Worm (Caenorhabditis elegans) whole organism, early embryonic: Measurements from ENCODE around the gene clec-165.

Source experiments
- B0310.2 ChIP-seq: sonication (generic microtip); optimal IDR thresholded peaks from 2 replicates; lab custom pipeline; 2016; ENCODE audit warnings: mild to moderate bottlenecking, missing genetic modification characterization, missing compliant biosample characterization
- F13C5.2 ChIP-seq: sonication (generic microtip); optimal IDR thresholded peaks from 2 replicates; lab custom pipeline; 2017; ENCODE audit warnings: mild to moderate bottlenecking, missing genetic modification characterization, inconsistent platforms, missing compliant biosample characterization
- aly-1 ChIP-seq: sonication (generic microtip); optimal IDR thresholded peaks from 2 replicates; lab custom pipeline; 2016; ENCODE audit warnings: missing genetic modification characterization, missing compliant biosample characterization
- ama-1 ChIP-seq: fragments of 150-350 bp; optimal IDR thresholded peaks from 2 replicates; lab custom pipeline; 2014
- ceh-13 ChIP-seq: fragments of 200-800 bp; sonication (Bioruptor generic); optimal IDR thresholded peaks from 2 replicates; lab custom pipeline; 2018; ENCODE audit warnings: mild to moderate bottlenecking, missing genetic modification characterization, missing compliant biosample characterization
- ceh-36 ChIP-seq: sonication (generic microtip); optimal IDR thresholded peaks from 2 replicates; lab custom pipeline; 2016; ENCODE audit warnings: missing genetic modification characterization, inconsistent platforms, missing compliant biosample characterization
- ets-7 ChIP-seq: sonication (generic microtip); optimal IDR thresholded peaks from 2 replicates; lab custom pipeline; 2016; ENCODE audit warnings: missing genotype, missing genetic modification characterization, missing compliant biosample characterization
- flt-1 ChIP-seq: fragments of 200-800 bp; sonication (Bioruptor generic); IDR thresholded peaks from 2 replicates; pipeline ENCODE4 v1.3.6; 2022; ENCODE audit warnings: missing genetic modification characterization, missing compliant biosample characterization
- hmbx-1 ChIP-seq: sonication (generic microtip); optimal IDR thresholded peaks from 2 replicates; lab custom pipeline; 2016; ENCODE audit warnings: mild to moderate bottlenecking, missing genetic modification characterization, missing compliant biosample characterization
- hmg-4 ChIP-seq: fragments of 200-800 bp; sonication (Bioruptor generic); optimal IDR thresholded peaks from 2 replicates; lab custom pipeline; 2018; ENCODE audit warnings: mild to moderate bottlenecking, missing genetic modification characterization, missing compliant biosample characterization
- hnd-1 ChIP-seq: sonication (generic microtip); optimal IDR thresholded peaks from 2 replicates; lab custom pipeline; 2016; ENCODE audit warnings: missing genetic modification characterization, missing compliant biosample characterization
- pes-1 ChIP-seq: fragments of 200-800 bp; sonication (Bioruptor generic); IDR thresholded peaks from 2 replicates; pipeline ENCODE4 v1.3.6; 2022; ENCODE audit warnings: missing genetic modification reagents, missing genetic modification characterization, missing compliant biosample characterization
- scrt-1 ChIP-seq: fragments of 200-800 bp; sonication (Bioruptor generic); IDR thresholded peaks from 2 replicates; pipeline ENCODE4 v1.3.6; 2022; ENCODE audit warnings: missing genetic modification characterization, missing compliant biosample characterization
- sea-1 ChIP-seq: fragments of 200-800 bp; sonication (Bioruptor generic); conservative IDR thresholded peaks from 2 replicates; pipeline ENCODE4 v1.3.6; 2022; ENCODE audit warnings: missing genetic modification characterization, missing compliant biosample characterization
- tbx-11 ChIP-seq: fragments of 200-800 bp; sonication (Bioruptor generic); IDR thresholded peaks from 2 replicates; pipeline ENCODE4 v1.3.6; 2022; ENCODE audit warnings: missing genetic modification characterization, missing compliant biosample characterization
- tbx-37 ChIP-seq: fragments of 200-800 bp; sonication (Bioruptor generic); conservative IDR thresholded peaks from 2 replicates; pipeline ENCODE4 v1.3.6; 2022; ENCODE audit warnings: missing genetic modification reagents, missing genetic modification characterization, missing compliant biosample characterization
- tra-4 ChIP-seq: sonication (generic microtip); optimal IDR thresholded peaks from 2 replicates; lab custom pipeline; 2017; ENCODE audit warnings: missing genetic modification characterization, missing compliant biosample characterization

The clec-165 gene

ce11 chrIV:1217265-1217664 lies 29.4 kb downstream of the clec-165 start:
- TF ChIP-seq ceh-36 (tag; lab: Kevin White, UChicago) = peak; percentile 72

DNA sequence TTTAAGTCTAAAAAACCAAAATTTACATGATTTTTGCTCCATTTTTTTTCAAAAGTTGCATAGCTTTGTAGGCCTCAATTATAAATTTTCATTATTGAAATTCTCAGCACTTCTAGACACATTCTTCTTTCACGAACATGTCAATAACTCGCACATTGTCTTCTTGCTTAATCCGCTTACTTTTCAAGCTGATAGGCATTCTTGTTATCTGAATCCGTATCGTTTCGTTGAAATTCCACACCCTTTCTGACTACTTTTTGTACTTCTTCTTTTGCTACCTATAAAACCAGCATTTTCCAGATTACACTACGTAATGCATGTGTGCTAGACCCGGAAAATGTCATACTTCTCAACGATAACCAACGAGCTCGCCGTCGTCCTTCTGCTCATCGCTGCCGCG lies 30.4 kb downstream of the clec-165 start, which contains the start of gene W09G12.9:
Gene W09G12.9 (plus strand): TSS at position 301 of the 400 bp plus-strand sequence.
- TF ChIP-seq hmg-4 (GFP tag; lab: Kevin White, UChicago) (no peak), scrt-1 (GFP tag; lab: Robert Waterston, UW) (no peak), ceh-36 (tag; lab: Kevin White, UChicago) (no peak), B0310.2 (no peak)

- no peak for TF ChIP-seq hmbx-1 (tag; lab: Kevin White, UChicago)
- no peak for TF ChIP-seq ceh-13 (GFP tag; lab: Kevin White, UChicago)
These were observed 31.1 kb downstream of the clec-165 start for ce11 chrIV:1215536-1215935.

ce11 chrIV:1213192-1213591 lies 33.5 kb downstream of the clec-165 start:
- TF ChIP-seq aly-1 (tag; lab: Kevin White, UChicago) (no peak), ceh-36 (tag; lab: Kevin White, UChicago) (no peak), ama-1 (lab: Kevin White, UChicago) (no peak), pes-1 (GFP tag; lab: Robert Waterston, UW) (no peak), ets-7 (no peak)

DNA sequence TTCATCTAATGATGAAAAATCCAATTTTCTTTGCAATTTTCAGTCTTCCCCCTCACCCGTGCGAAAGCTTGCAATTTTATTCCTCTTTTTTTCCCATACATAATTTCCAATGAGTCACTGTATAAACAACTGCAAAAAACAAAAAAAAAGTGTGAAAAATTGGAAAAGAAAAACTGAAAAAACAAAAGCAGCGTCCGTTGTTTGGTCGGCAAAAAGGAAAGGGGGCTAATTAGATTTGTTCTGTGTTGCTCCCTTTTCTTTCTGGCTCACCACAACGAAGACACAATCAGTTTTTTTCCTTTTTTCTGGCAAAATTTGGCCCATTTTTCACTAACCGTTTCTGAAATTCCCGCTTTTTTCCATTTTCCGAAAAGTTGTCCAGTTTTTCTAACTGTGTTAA lies 34.3 kb downstream of the clec-165 start:
- TF ChIP-seq ceh-13 (GFP tag; lab: Kevin White, UChicago) (no peak), F13C5.2 (no peak), tbx-11 (GFP tag; lab: Robert Waterston, UW) (no peak), tra-4 (no peak), ets-7 (no peak), pes-1 (GFP tag; lab: Robert Waterston, UW) (no peak), flt-1 (GFP tag; lab: Robert Waterston, UW) (no peak), hmg-4 (GFP tag; lab: Kevin White, UChicago) (no peak), hmbx-1 (tag; lab: Kevin White, UChicago) (no peak)

ce11 chrIV:1211902-1212301 lies 34.8 kb downstream of the clec-165 start:
- TF ChIP-seq B0310.2 = no peak
- no peak for TF ChIP-seq tbx-37 (GFP tag; lab: Robert Waterston, UW)
- no peak for TF ChIP-seq hnd-1
- no peak for TF ChIP-seq sea-1 (GFP tag; lab: Robert Waterston, UW)
- TF ChIP-seq tra-4 = no peak
- TF ChIP-seq scrt-1 (GFP tag; lab: Robert Waterston, UW) = no peak
- TF ChIP-seq hmbx-1 (tag; lab: Kevin White, UChicago) = no peak
- no peak for TF ChIP-seq ceh-13 (GFP tag; lab: Kevin White, UChicago)

- TF ChIP-seq ceh-36 (tag; lab: Kevin White, UChicago) = no peak
- no peak for TF ChIP-seq F13C5.2
- no peak for TF ChIP-seq flt-1 (GFP tag; lab: Robert Waterston, UW)
- TF ChIP-seq hmbx-1 (tag; lab: Kevin White, UChicago) = no peak
- TF ChIP-seq tra-4 = no peak
- no peak for TF ChIP-seq tbx-11 (GFP tag; lab: Robert Waterston, UW)
- no peak for TF ChIP-seq sea-1 (GFP tag; lab: Robert Waterston, UW)
- TF ChIP-seq pes-1 (GFP tag; lab: Robert Waterston, UW) = no peak
- TF ChIP-seq B0310.2 = no peak
- no peak for TF ChIP-seq ceh-13 (GFP tag; lab: Kevin White, UChicago)
- no peak for TF ChIP-seq tbx-37 (GFP tag; lab: Robert Waterston, UW)
These were observed 36.9 kb downstream of the clec-165 start for ce11 chrIV:1209813-1210212.

DNA sequence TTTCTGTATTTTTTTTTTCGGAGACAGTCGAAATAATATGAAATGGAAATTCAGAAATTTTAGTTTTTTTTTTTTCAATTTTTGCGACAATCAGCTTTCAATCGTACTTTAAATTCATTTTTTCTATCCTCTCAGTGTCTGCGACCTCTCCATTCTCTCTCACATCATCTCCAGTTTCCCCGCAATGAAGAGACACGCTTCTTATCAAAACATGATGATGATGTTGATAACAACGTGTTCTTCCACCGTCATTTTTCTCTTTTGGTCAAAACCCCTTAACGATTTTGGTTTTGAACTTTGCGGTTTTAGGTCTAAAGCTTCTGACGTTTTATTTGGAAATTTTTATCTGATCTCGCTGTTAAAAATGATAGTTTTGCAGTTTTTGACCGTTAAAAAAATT lies 37.4 kb downstream of the clec-165 start:
- TF ChIP-seq scrt-1 (GFP tag; lab: Robert Waterston, UW) (no peak), flt-1 (GFP tag; lab: Robert Waterston, UW) (no peak)

- no peak for TF ChIP-seq ets-7
- no peak for TF ChIP-seq hnd-1
- no peak for TF ChIP-seq aly-1 (tag; lab: Kevin White, UChicago)
- no peak for TF ChIP-seq B0310.2
These were observed 38.7 kb downstream of the clec-165 start, which contains the start of gene dsl-1 for ce11 chrIV:1207980-1208379. dsl-1 (minus strand) TSS chrIV:1208080.

- TF ChIP-seq ets-7 (no peak), ceh-13 (GFP tag; lab: Kevin White, UChicago) (no peak), hnd-1 (no peak), pes-1 (GFP tag; lab: Robert Waterston, UW) (no peak), ama-1 (lab: Kevin White, UChicago) (no peak), tbx-37 (GFP tag; lab: Robert Waterston, UW) (no peak), tbx-11 (GFP tag; lab: Robert Waterston, UW) (no peak), flt-1 (GFP tag; lab: Robert Waterston, UW) (no peak), ceh-36 (tag; lab: Kevin White, UChicago) (no peak), hmbx-1 (tag; lab: Kevin White, UChicago) (no peak), tra-4 (no peak), B0310.2 (no peak), aly-1 (tag; lab: Kevin White, UChicago) (no peak), scrt-1 (GFP tag; lab: Robert Waterston, UW) (no peak), F13C5.2 (no peak), sea-1 (GFP tag; lab: Robert Waterston, UW) (no peak), hmg-4 (GFP tag; lab: Kevin White, UChicago) (no peak)
These were observed 41.8 kb downstream of the clec-165 start, which contains the start of gene dsl-2 for ce11 chrIV:1204870-1205269. dsl-2 (minus strand) TSS chrIV:1204970.
